Fruit fly (Drosophila melanogaster) whole organism, embryonic: Measurements from ENCODE around the gene Sfp26Ad.

Experiments used
- Abd-B ChIP-seq: fragments of 200-800 bp; sonication (Bioruptor generic); optimal IDR thresholded peaks from 2 replicates; lab custom pipeline; 2018; ENCODE audit warnings: missing biosample characterization, mild to moderate bottlenecking, missing genetic modification characterization, moderate library complexity
- Antp ChIP-seq: fragments of 200-800 bp; sonication (Bioruptor generic); optimal IDR thresholded peaks from 3 replicates; lab custom pipeline; 2016; ENCODE audit warnings: missing biosample characterization, missing genetic modification characterization
- BEAF-32 ChIP-seq: fragments of 200-800 bp; sonication (Bioruptor generic); optimal IDR thresholded peaks from 3 replicates; lab custom pipeline; 2017; ENCODE audit warnings: missing biosample characterization, missing genetic modification characterization, mild to moderate bottlenecking, moderate library complexity, missing genetic modification reagents
- CG10147 ChIP-seq: fragments of 200-800 bp; sonication (Bioruptor generic); optimal IDR thresholded peaks from 2 replicates; lab custom pipeline; 2019; ENCODE audit warnings: missing biosample characterization, mild to moderate bottlenecking, missing genetic modification characterization, moderate library complexity
- CG10431 ChIP-seq: fragments of 200-800 bp; sonication (Bioruptor generic); optimal IDR thresholded peaks from 3 replicates; lab custom pipeline; 2018; ENCODE audit warnings: missing biosample characterization, mild to moderate bottlenecking, missing genetic modification characterization
- CG10979 ChIP-seq: fragments of 200-800 bp; sonication (Bioruptor generic); optimal IDR thresholded peaks from 2 replicates; lab custom pipeline; 2018; ENCODE audit warnings: missing biosample characterization, mild to moderate bottlenecking, missing genetic modification characterization, moderate library complexity
- CG11093 ChIP-seq: fragments of 200-800 bp; sonication (Bioruptor generic); IDR thresholded peaks from 3 replicates; pipeline ENCODE4 v1.3.6; 2022; ENCODE audit warnings: missing biosample characterization, missing genetic modification characterization
- CG12104 ChIP-seq: fragments of 200-800 bp; sonication (Bioruptor generic); optimal IDR thresholded peaks from 3 replicates; lab custom pipeline; 2016; ENCODE audit warnings: missing biosample characterization, missing genetic modification characterization
- CG12236 ChIP-seq: fragments of 200-800 bp; sonication (Bioruptor generic); optimal IDR thresholded peaks from 2 replicates; lab custom pipeline; 2016; ENCODE audit warnings: missing biosample characterization, missing genetic modification characterization
- CG12942 ChIP-seq: fragments of 200-800 bp; sonication (Bioruptor generic); optimal IDR thresholded peaks from 3 replicates; lab custom pipeline; 2016; ENCODE audit warnings: missing biosample characterization, missing genetic modification characterization
- CG13894 ChIP-seq: fragments of 200-800 bp; sonication (Bioruptor generic); optimal IDR thresholded peaks from 3 replicates; lab custom pipeline; 2018; ENCODE audit warnings: missing biosample characterization, mild to moderate bottlenecking, missing genetic modification characterization, moderate library complexity
- CG16779 ChIP-seq: fragments of 200-800 bp; sonication (Bioruptor generic); IDR thresholded peaks from 2 replicates; pipeline ENCODE4 v1.3.6; 2022; ENCODE audit warnings: missing biosample characterization, missing genetic modification characterization
- CG17361 ChIP-seq: fragments of 200-800 bp; sonication (Bioruptor generic); IDR thresholded peaks from 3 replicates; pipeline ENCODE4 v1.3.6; 2022; ENCODE audit warnings: missing biosample characterization, missing genetic modification characterization
- CG2116 ChIP-seq: fragments of 200-800 bp; sonication (Bioruptor generic); optimal IDR thresholded peaks from 3 replicates; lab custom pipeline; 2018; ENCODE audit warnings: missing biosample characterization, mild to moderate bottlenecking, missing genetic modification characterization
- CG2889 ChIP-seq: fragments of 200-800 bp; sonication (Bioruptor generic); IDR thresholded peaks from 3 replicates; pipeline ENCODE4 v1.3.6; 2022; ENCODE audit warnings: missing biosample characterization, missing genetic modification characterization
- CG42726 ChIP-seq: fragments of 200-800 bp; sonication (Bioruptor generic); IDR thresholded peaks from 2 replicates; pipeline ENCODE4 v1.3.6; 2022; ENCODE audit warnings: missing biosample characterization, missing genetic modification characterization; ENCODE audit not compliant: partially characterized antibody
- CG4424 ChIP-seq: fragments of 200-800 bp; sonication (Bioruptor generic); optimal IDR thresholded peaks from 3 replicates; lab custom pipeline; 2016; ENCODE audit warnings: missing biosample characterization, missing genetic modification characterization
- CG4820 ChIP-seq: fragments of 200-800 bp; sonication (Bioruptor generic); optimal IDR thresholded peaks from 3 replicates; lab custom pipeline; 2016; ENCODE audit warnings: missing biosample characterization, missing genetic modification characterization
- CG6791 ChIP-seq: fragments of 200-800 bp; sonication (Bioruptor generic); IDR thresholded peaks from 3 replicates; pipeline ENCODE4 v1.3.6; 2022; ENCODE audit warnings: missing biosample characterization, missing genetic modification characterization; ENCODE audit not compliant: partially characterized antibody
- Dek ChIP-seq: fragments of 200-800 bp; sonication (Bioruptor generic); optimal IDR thresholded peaks from 3 replicates; lab custom pipeline; 2019; ENCODE audit warnings: missing biosample characterization, mild to moderate bottlenecking, missing genetic modification characterization, moderate library complexity
- Dll ChIP-seq: fragments of 200-800 bp; sonication (Bioruptor generic); IDR thresholded peaks from 4 replicates; pipeline ENCODE4 v1.3.6; 2022; ENCODE audit warnings: missing biosample characterization, missing genetic modification characterization; ENCODE audit not compliant: partially characterized antibody
- E2f1 ChIP-seq: fragments of 200-800 bp; sonication (Bioruptor generic); IDR thresholded peaks from 2 replicates; pipeline ENCODE4 v1.3.6; 2022; ENCODE audit warnings: missing biosample characterization, missing genetic modification characterization
- Fer1 ChIP-seq: fragments of 200-800 bp; sonication (Bioruptor generic); optimal IDR thresholded peaks from 2 replicates; lab custom pipeline; 2017; ENCODE audit warnings: missing biosample characterization, mild to moderate bottlenecking, missing genetic modification characterization
- Gsc ChIP-seq: fragments of 200-800 bp; sonication (Bioruptor generic); IDR thresholded peaks from 2 replicates; pipeline ENCODE4 v1.3.6; 2022; ENCODE audit warnings: missing biosample characterization, missing genetic modification characterization
- Lhr ChIP-seq: fragments of 200-800 bp; sonication (Bioruptor generic); optimal IDR thresholded peaks from 3 replicates; lab custom pipeline; 2017; ENCODE audit warnings: mild to moderate bottlenecking, missing biosample characterization, missing genetic modification reagents, missing genetic modification characterization
- Meics ChIP-seq: fragments of 200-800 bp; sonication (Bioruptor generic); optimal IDR thresholded peaks from 2 replicates; lab custom pipeline; 2017; ENCODE audit warnings: missing biosample characterization, mild to moderate bottlenecking, missing genetic modification characterization
- NfI ChIP-seq: fragments of 200-800 bp; sonication (Bioruptor generic); optimal IDR thresholded peaks from 3 replicates; lab custom pipeline; 2018; ENCODE audit warnings: missing biosample characterization, mild to moderate bottlenecking, missing genetic modification characterization, moderate library complexity
- Pdp1 ChIP-seq, 2 experiments: fragments of 200-800 bp; sonication (Bioruptor generic); optimal IDR thresholded peaks; 3 replicates each; lab custom pipeline; 2016; ENCODE audit warnings: missing biosample characterization in 2 of 2, missing genetic modification characterization in 2 of 2, mild to moderate bottlenecking in 1 of 2, moderate library complexity in 1 of 2
- Ravus ChIP-seq: fragments of 200-800 bp; sonication (Bioruptor generic); IDR thresholded peaks from 2 replicates; pipeline ENCODE4 v1.3.6; 2022; ENCODE audit warnings: missing biosample characterization, missing genetic modification characterization
- Sox100B ChIP-seq: fragments of 200-800 bp; sonication (Bioruptor generic); optimal IDR thresholded peaks from 3 replicates; lab custom pipeline; 2018; ENCODE audit warnings: missing biosample characterization, mild to moderate bottlenecking, missing genetic modification characterization
- bab2 ChIP-seq: fragments of 200-800 bp; sonication (Bioruptor generic); optimal IDR thresholded peaks from 2 replicates; lab custom pipeline; 2016; ENCODE audit warnings: missing biosample characterization, missing genetic modification characterization
- bbx ChIP-seq: fragments of 200-800 bp; sonication (Bioruptor generic); IDR thresholded peaks from 2 replicates; pipeline ENCODE4 v1.3.6; 2022; ENCODE audit warnings: missing biosample characterization, missing genetic modification characterization; ENCODE audit not compliant: partially characterized antibody
- bowl ChIP-seq: fragments of 200-800 bp; sonication (Bioruptor generic); IDR thresholded peaks from 2 replicates; pipeline ENCODE4 v1.3.6; 2022; ENCODE audit warnings: missing biosample characterization, missing genetic modification characterization
- bsh ChIP-seq, 2 experiments: fragments of 200-800 bp; sonication (Bioruptor generic); optimal IDR thresholded peaks; 2 replicates each; lab custom pipeline; 2017 to 2018; ENCODE audit warnings: mild to moderate bottlenecking in 2 of 2, missing biosample characterization in 2 of 2, missing genetic modification characterization in 2 of 2, moderate library complexity in 1 of 2
- cad ChIP-seq: fragments of >200 bp; optimal IDR thresholded peaks from 2 replicates; lab custom pipeline; 2017; ENCODE audit warnings: missing biosample characterization, missing genetic modification characterization
- cato ChIP-seq: fragments of 200-800 bp; sonication (Bioruptor generic); optimal IDR thresholded peaks from 2 replicates; lab custom pipeline; 2016; ENCODE audit warnings: missing biosample characterization, missing genetic modification characterization, borderline replicate concordance
- gt ChIP-seq: fragments of 200-800 bp; sonication (Bioruptor generic); IDR thresholded peaks from 2 replicates; pipeline ENCODE4 v1.3.6; 2022; ENCODE audit warnings: missing biosample characterization, missing genetic modification characterization
- hkb ChIP-seq, 2 experiments: fragments of 200-800 bp in 1 of 2; fragments of >200 bp in 1 of 2; sonication (Bioruptor generic) in 1 of 2; IDR thresholded peaks in 1 of 2; optimal IDR thresholded peaks in 1 of 2; 2 replicates each; pipeline versions ENCODE4 v1.3.6 to Lab custom; 2017 to 2022; ENCODE audit warnings: missing biosample characterization in 1 of 2, missing genetic modification characterization in 1 of 2
- insv ChIP-seq, 2 experiments: fragments of 200-800 bp; sonication (Bioruptor generic); optimal IDR thresholded peaks; 3 replicates each; lab custom pipeline; 2016 to 2018; ENCODE audit warnings: missing biosample characterization in 2 of 2, missing genetic modification characterization in 2 of 2
- jumu ChIP-seq: fragments of 200-800 bp; sonication (Bioruptor generic); optimal IDR thresholded peaks from 3 replicates; lab custom pipeline; 2016; ENCODE audit warnings: missing biosample characterization, missing genetic modification characterization
- lilli ChIP-seq: fragments of 200-800 bp; sonication (Bioruptor generic); optimal IDR thresholded peaks from 3 replicates; lab custom pipeline; 2016; ENCODE audit warnings: missing biosample characterization, missing genetic modification characterization
- luna ChIP-seq: fragments of 200-800 bp; sonication (Bioruptor generic); optimal IDR thresholded peaks from 2 replicates; lab custom pipeline; 2016; ENCODE audit warnings: missing biosample characterization, missing genetic modification characterization
- maf-S ChIP-seq: fragments of 200-800 bp; sonication (Bioruptor generic); optimal IDR thresholded peaks from 2 replicates; lab custom pipeline; 2016; ENCODE audit warnings: missing biosample characterization, missing genetic modification characterization
- nmo ChIP-seq: fragments of 200-800 bp; sonication (Bioruptor generic); optimal IDR thresholded peaks from 2 replicates; lab custom pipeline; 2018; ENCODE audit warnings: missing biosample characterization, mild to moderate bottlenecking, missing genetic modification characterization, moderate library complexity
- psq ChIP-seq: fragments of 200-800 bp; sonication (Bioruptor generic); optimal IDR thresholded peaks from 2 replicates; lab custom pipeline; 2017; ENCODE audit warnings: missing biosample characterization, missing genetic modification characterization
- schlank ChIP-seq: fragments of 200-800 bp; sonication (Bioruptor generic); optimal IDR thresholded peaks from 2 replicates; lab custom pipeline; 2018; ENCODE audit warnings: missing biosample characterization, mild to moderate bottlenecking, missing genetic modification characterization
- sima ChIP-seq: fragments of 200-800 bp; sonication (Bioruptor generic); optimal IDR thresholded peaks from 2 replicates; lab custom pipeline; 2016; ENCODE audit warnings: missing biosample characterization, missing genetic modification characterization
- ttk ChIP-seq: fragments of 200-800 bp; sonication (Bioruptor generic); IDR thresholded peaks from 2 replicates; pipeline ENCODE4 v2.1.2; 2022; ENCODE audit warnings: missing biosample characterization, missing genetic modification characterization
- wek ChIP-seq: fragments of 200-800 bp; sonication (Bioruptor generic); optimal IDR thresholded peaks from 3 replicates; lab custom pipeline; 2018; ENCODE audit warnings: missing biosample characterization, mild to moderate bottlenecking, missing genetic modification characterization, moderate library complexity
- wor ChIP-seq: fragments of 200-800 bp; sonication (Bioruptor generic); IDR thresholded peaks from 2 replicates; pipeline ENCODE4 v1.3.6; 2022; ENCODE audit warnings: missing biosample characterization, missing genetic modification characterization

Gene Sfp26Ad

dm6 chr2L:5972005-5972404, 28.9 kb upstream of the Sfp26Ad start (continued):
- TF ChIP-seq Pdp1 (GFP tag; optimal IDR thresholded peaks at IDR 0.05; lab: Kevin White, UChicago) (peak in 1 of 2 experiments; percentile 8), CG4424 (GFP tag; lab: Kevin White, UChicago) (no peak), insv (GFP tag; optimal IDR thresholded peaks at IDR 0.05; lab: Kevin White, UChicago) (no peak), psq (GFP tag; lab: Kevin White, UChicago) (no peak), Dll (no peak), CG10431 (no peak), Lhr (GFP tag; lab: Kevin White, UChicago) (no peak), bbx (GFP tag; lab: Robert Waterston, UW) (no peak), bsh (GFP tag; optimal IDR thresholded peaks at IDR 0.05; lab: Kevin White, UChicago) (peak in 1 of 2 experiments; percentile 59), CG16779 (GFP tag; lab: Robert Waterston, UW) (no peak), Meics (GFP tag; lab: Kevin White, UChicago) (no peak), CG10147 (GFP tag; lab: Kevin White, UChicago) (no peak), Antp (GFP tag; lab: Kevin White, UChicago) (no peak), Dek (peak; percentile 12), luna (GFP tag; lab: Kevin White, UChicago) (no peak), CG2116 (GFP tag; lab: Kevin White, UChicago) (peak; percentile 4), CG12104 (no peak), lilli (GFP tag; lab: Kevin White, UChicago) (peak; percentile 66), CG12942 (GFP tag; lab: Kevin White, UChicago) (no peak), hkb (optimal IDR thresholded peaks at IDR 0.05; lab: Kevin White, UChicago) (no peak), hkb (GFP tag; IDR thresholded peaks at IDR 0.05; lab: Robert Waterston, UW) (peak; percentile 34; the same call in 1 of the 2 replicates), Ravus (GFP tag; lab: Robert Waterston, UW) (no peak), wor (GFP tag; lab: Robert Waterston, UW) (no peak), maf-S (GFP tag; lab: Kevin White, UChicago) (no peak), nmo (GFP tag; lab: Kevin White, UChicago) (peak; percentile 35), sima (GFP tag; lab: Kevin White, UChicago) (no peak), CG4820 (GFP tag; lab: Kevin White, UChicago) (peak; percentile 2), bowl (GFP tag; lab: Robert Waterston, UW) (no peak), CG10979 (peak; percentile 16), cato (GFP tag; lab: Kevin White, UChicago) (no peak), CG6791 (GFP tag; lab: Robert Waterston, UW) (no peak), CG17361 (0 out of 3 replicates have a peak, but pooled peaks have one; percentile 41), Gsc (no peak), Abd-B (GFP tag; lab: Kevin White, UChicago) (peak; percentile 27), jumu (GFP tag; lab: Kevin White, UChicago) (no peak), wek (GFP tag; lab: Kevin White, UChicago) (no peak), CG2889 (GFP tag; lab: Robert Waterston, UW) (no peak), bab2 (GFP tag; lab: Kevin White, UChicago) (peak; percentile 14), CG13894 (no peak), CG11093 (GFP tag; lab: Robert Waterston, UW) (0 out of 3 replicates have a peak, but pooled peaks have one; percentile 31), schlank (tag; lab: Kevin White, UChicago) (no peak), Fer1 (GFP tag; lab: Kevin White, UChicago) (no peak), NfI (GFP tag; lab: Kevin White, UChicago) (peak; percentile 47), BEAF-32 (no peak), CG42726 (GFP tag; lab: Robert Waterston, UW) (no peak), ttk (peak; percentile 39; the same call in 1 of the 2 replicates), CG12236 (GFP tag; lab: Kevin White, UChicago) (no peak), gt (GFP tag; lab: Robert Waterston, UW) (no peak), Sox100B (GFP tag; lab: Kevin White, UChicago) (no peak), cad (GFP tag; lab: Kevin White, UChicago) (no peak), E2f1 (GFP tag; lab: Robert Waterston, UW) (peak; percentile 38; the same call in 1 of the 2 replicates)
